Worm (Caenorhabditis elegans) whole organism, late embryonic: ENCODE data around the gene H04D03.2.

ENCODE experiments used
- ama-1 ChIP-seq: fragments of 150-350 bp; optimal IDR thresholded peaks from 2 replicates; lab custom pipeline; 2014
- ceh-2 ChIP-seq: sonication (generic microtip); optimal IDR thresholded peaks from 2 replicates; lab custom pipeline; 2016; ENCODE audit warnings: missing genotype, missing genetic modification characterization, missing compliant biosample characterization
- dmd-4 ChIP-seq: sonication (generic microtip); optimal IDR thresholded peaks from 2 replicates; lab custom pipeline; 2016; ENCODE audit warnings: borderline replicate concordance, missing genetic modification characterization, missing compliant biosample characterization
- dve-1 ChIP-seq: sonication (generic microtip); optimal IDR thresholded peaks from 2 replicates; lab custom pipeline; 2017; ENCODE audit warnings: antibody characterized with exemption, mild to moderate bottlenecking, missing genetic modification characterization, missing compliant biosample characterization
- fkh-10 ChIP-seq: fragments of 150-350 bp; optimal IDR thresholded peaks from 2 replicates; lab custom pipeline; 2014; ENCODE audit warnings: missing biosample characterization, missing genetic modification reagents, missing genetic modification characterization
- hlh-30 ChIP-seq: sonication (generic microtip); optimal IDR thresholded peaks from 2 replicates; lab custom pipeline; 2017; ENCODE audit warnings: antibody characterized with exemption, missing genetic modification characterization, missing compliant biosample characterization; ENCODE audit not compliant: insufficient read depth
- madf-2 ChIP-seq: sonication (generic microtip); optimal IDR thresholded peaks from 2 replicates; lab custom pipeline; 2017; ENCODE audit warnings: missing genetic modification characterization, missing compliant biosample characterization
- nfya-1 ChIP-seq: sonication (generic microtip); optimal IDR thresholded peaks from 2 replicates; lab custom pipeline; 2017; ENCODE audit warnings: missing genetic modification characterization, mild to moderate bottlenecking, missing compliant biosample characterization, antibody characterized with exemption, moderate library complexity
- nhr-232 ChIP-seq: sonication (generic microtip); optimal IDR thresholded peaks from 2 replicates; lab custom pipeline; 2016; ENCODE audit warnings: missing genetic modification characterization, missing compliant biosample characterization
- npax-4 ChIP-seq: sonication (generic microtip); optimal IDR thresholded peaks from 2 replicates; lab custom pipeline; 2016; ENCODE audit warnings: missing genetic modification characterization, missing compliant biosample characterization
- pag-3 ChIP-seq: sonication (generic microtip); optimal IDR thresholded peaks from 2 replicates; lab custom pipeline; 2016; ENCODE audit warnings: missing compliant biosample characterization, missing genetic modification characterization, borderline replicate concordance
- pha-4 ChIP-seq: fragments of 150-350 bp; optimal IDR thresholded peaks from 2 replicates; lab custom pipeline; 2018; ENCODE audit warnings: missing biosample characterization, missing genetic modification reagents, missing genetic modification characterization
- pqm-1 ChIP-seq: sonication (generic microtip); optimal IDR thresholded peaks from 2 replicates; lab custom pipeline; 2016; ENCODE audit warnings: missing genetic modification characterization, missing compliant biosample characterization
- ztf-16 ChIP-seq: sonication (generic microtip); optimal IDR thresholded peaks from 2 replicates; lab custom pipeline; 2017; ENCODE audit warnings: missing genetic modification characterization, missing compliant biosample characterization

DNA sequence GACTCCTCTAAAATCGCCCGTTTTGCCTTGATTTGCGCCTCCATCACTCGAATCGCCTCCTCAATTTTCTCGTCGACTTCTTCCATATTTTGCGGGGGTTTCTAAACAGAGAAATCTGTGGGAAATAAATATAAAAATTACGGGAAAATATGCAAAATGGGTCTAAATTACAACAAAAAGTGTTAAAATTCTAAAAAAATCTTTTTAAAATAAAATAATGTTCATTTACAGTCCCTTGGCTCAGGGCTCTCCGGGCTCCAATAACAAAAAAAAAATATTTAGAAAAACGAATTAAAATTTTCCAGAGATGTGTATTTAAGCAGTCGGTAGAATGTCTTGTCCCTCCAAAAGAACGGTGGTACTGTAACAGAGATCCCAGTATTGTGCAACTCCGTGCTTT is 18.3 kb downstream of the H04D03.2 start, which contains the start of gene M03C11.6:
- TF ChIP-seq ama-1 (lab: Kevin White, UChicago) (no peak), pqm-1 (tag; lab: Kevin White, UChicago) (no peak), dmd-4 (tag; lab: Kevin White, UChicago) (no peak), npax-4 (tag; lab: Kevin White, UChicago) (no peak), fkh-10 (GFP tag; lab: Kevin White, UChicago) (no peak), madf-2 (no peak), pag-3 (tag; lab: Kevin White, UChicago) (no peak), nhr-232 (no peak), dve-1 (tag; lab: Kevin White, UChicago) (no peak), nfya-1 (tag; lab: Kevin White, UChicago) (no peak), pha-4 (tag; lab: Kevin White, UChicago) (no peak), ztf-16 (tag; lab: Kevin White, UChicago) (no peak), ceh-2 (tag; lab: Kevin White, UChicago) (no peak), hlh-30 (tag; lab: Kevin White, UChicago) (no peak)
